Fruit fly (Drosophila melanogaster): ENCODE data around the gene Sce.

dm6 chr3R:27692645-27693307, 10.9 kb upstream of the Sce start:
- no peak for TF ChIP-seq CG8478 (optimal IDR thresholded peaks at IDR 0.05)
- TF ChIP-seq CTCF (optimal IDR thresholded peaks at IDR 0.05), result no peak

All from S2 (cell line).